Worm (Caenorhabditis elegans): ENCODE data around the gene C53A3.4.
"Not testable (repeated sequence)": the region's sequence is repeated elsewhere in the genome, so short reads cannot be mapped to it uniquely, and the experiment has no call there.

The C53A3.4 gene

ce11 chrV:5758780-5759179, at the start of gene C53A3.4:
Gene C53A3.4, minus strand, starts transcription at chrV:5758880.
- no peak for TF ChIP-seq unc-62 (GFP tag; optimal IDR thresholded peaks at IDR 0.05)

- TF ChIP-seq unc-62 (GFP tag; optimal IDR thresholded peaks at IDR 0.05), result no peak
These were observed 46.8 kb upstream of the C53A3.4 start, which contains the start of gene ZC250.5 for ce11 chrV:5805467-5805866. Gene ZC250.5, plus strand, starts transcription at chrV:5805767.

DNA sequence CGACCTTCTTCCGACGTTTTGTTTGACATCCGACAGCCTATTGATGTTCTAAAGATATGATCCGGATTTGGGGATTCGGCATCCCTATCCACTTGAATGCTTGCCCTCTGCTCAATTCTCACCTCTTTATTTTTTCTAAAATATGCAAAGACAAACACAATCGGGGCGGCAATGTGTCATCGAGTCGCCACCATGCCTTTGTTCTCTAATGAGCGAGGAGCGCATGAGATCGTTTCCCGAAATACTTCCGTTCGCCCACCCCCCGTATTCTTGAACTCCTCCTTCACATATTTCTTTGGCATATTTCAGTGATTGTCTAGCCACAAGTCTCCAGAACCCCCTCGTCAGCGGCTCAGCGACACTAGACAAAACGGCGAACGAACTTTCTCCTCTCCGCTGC, 40.7 kb upstream of the C53A3.4 start, which contains the start of gene cyn-17:
TSS of gene cyn-17 (plus strand) at position 301 of the 400 bp plus-strand sequence.
- no peak for TF ChIP-seq unc-62 (GFP tag; optimal IDR thresholded peaks at IDR 0.05)

- no peak for TF ChIP-seq unc-62 (GFP tag; optimal IDR thresholded peaks at IDR 0.05)
These were observed 39.5 kb upstream of the C53A3.4 start, which contains the start of gene nstp-3 for ce11 chrV:5798132-5798531. Gene nstp-3, minus strand, starts transcription at chrV:5798232.

ce11 chrV:5792031-5792430, 33.4 kb upstream of the C53A3.4 start, which contains the start of gene ZC250.2:
Gene ZC250.2, plus strand, starts transcription at chrV:5792331.
- TF ChIP-seq unc-62 (GFP tag; optimal IDR thresholded peaks at IDR 0.05), result no peak

ce11 chrV:5790497-5791280, 32.0 kb upstream of the C53A3.4 start, which contains the start of the genes nhr-142 and F44E7.9:
Gene nhr-142, minus strand, starts transcription at chrV:5790553.
Gene F44E7.9, plus strand, starts transcription at chrV:5791230.
- TF ChIP-seq unc-62 (GFP tag; optimal IDR thresholded peaks at IDR 0.05), result no peak

ce11 chrV:5788650-5789049, 30.0 kb upstream of the C53A3.4 start:
- no peak for TF ChIP-seq unc-62 (GFP tag; optimal IDR thresholded peaks at IDR 0.05)

DNA sequence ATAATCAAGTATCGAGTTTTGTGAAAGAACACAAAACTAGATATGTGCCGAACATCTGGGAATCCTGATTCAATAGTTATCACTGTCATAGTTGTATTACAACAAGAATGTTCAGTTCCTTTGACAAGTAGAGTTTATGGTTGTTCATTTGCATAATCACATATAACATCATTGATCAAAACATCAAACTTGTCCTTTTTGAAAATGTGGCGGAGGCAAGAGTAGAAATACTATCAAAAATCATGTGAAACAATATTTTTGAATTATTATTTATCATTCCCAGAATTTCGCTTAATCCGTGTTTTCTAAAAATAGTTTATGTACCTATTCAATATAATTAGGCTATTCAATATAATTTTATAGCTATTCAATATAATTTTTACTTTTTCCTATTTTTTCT, 26.7 kb upstream of the C53A3.4 start, which contains the start of gene F44E7.7:
TSS of gene F44E7.7 (minus strand) at position 101 of the 400 bp plus-strand sequence.
- no peak for TF ChIP-seq unc-62 (GFP tag; optimal IDR thresholded peaks at IDR 0.05)

- no peak for TF ChIP-seq unc-62 (GFP tag; optimal IDR thresholded peaks at IDR 0.05)
These were observed 24.0 kb upstream of the C53A3.4 start, which contains the start of gene fbxa-183 for ce11 chrV:5782687-5783086. Gene fbxa-183, minus strand, starts transcription at chrV:5782787.

DNA sequence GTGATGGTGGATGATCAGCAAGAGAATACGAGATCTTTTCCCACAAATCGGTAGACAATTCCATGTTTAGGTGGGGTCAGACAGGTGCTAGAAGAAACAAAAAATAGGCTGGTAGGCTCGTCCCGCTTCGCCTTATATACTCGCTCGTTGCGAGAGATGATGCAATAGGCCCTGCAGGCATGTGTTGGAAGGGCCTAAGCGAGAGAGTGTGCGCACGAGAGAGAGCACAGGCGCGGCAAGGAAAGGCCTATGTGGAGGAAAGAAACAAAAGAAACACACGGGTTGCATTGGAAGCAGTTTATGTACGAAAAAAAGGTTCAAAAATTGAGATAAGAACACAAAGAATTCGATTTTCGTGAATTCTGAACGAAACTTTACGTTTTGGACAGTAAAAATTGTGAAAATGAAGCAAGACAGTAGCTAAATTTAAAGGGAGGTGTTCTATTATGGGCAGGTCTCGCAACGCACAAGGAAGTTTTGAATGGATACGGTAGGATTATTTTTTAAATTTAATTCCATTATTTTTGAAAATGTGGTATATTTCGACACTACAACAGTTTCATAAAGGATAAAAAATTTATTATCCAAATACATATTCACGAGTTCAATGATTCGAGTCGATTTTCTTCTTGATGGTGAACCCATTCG, 22.2 kb upstream of the C53A3.4 start, which contains the start of gene F44E7.5:
TSS of gene F44E7.5 (minus strand) at position 210 of the 648 bp plus-strand sequence.
- no peak for TF ChIP-seq unc-62 (GFP tag; optimal IDR thresholded peaks at IDR 0.05)

DNA sequence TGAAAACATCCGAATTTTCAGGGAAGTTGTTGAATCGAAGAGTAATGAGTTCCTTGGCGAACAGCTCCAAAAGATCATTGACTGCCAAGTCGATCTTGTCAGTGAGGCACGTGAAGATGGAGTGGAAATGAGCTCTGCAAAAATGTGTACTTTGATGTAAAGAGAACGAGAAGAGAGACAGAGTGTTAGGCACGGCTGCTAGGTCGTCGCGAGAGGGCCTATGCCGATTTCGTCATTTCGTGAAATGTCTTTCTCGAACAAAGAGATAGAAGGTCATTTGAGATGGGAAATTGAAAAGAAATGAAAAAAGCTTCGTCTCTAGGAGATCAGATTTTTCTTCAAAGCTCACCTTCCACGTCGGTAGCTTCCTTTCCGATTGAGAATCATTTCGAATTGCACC, 21.3 kb upstream of the C53A3.4 start:
- TF ChIP-seq unc-62 (GFP tag; optimal IDR thresholded peaks at IDR 0.05), result no peak

DNA sequence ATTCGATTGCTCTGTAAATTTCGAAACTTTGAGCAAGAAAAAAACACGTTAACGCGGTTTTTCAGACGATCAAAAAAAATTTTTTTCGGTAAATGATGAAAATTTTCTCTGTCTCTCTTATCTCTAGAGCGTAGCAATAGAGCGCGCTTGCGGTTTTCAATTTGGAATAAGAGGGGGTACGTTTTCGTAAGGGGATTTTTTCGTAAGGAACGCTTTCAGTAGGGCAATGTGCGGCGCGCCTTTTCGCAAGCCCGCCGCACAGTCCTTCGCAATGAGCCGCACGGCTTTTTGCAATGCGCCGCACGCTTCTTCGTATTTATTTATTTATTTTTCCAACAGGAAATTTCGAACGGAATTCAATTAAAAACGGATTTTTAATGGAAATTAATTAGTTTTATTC, 18.3 kb upstream of the C53A3.4 start, which contains the start of gene F44E7.4:
TSS of gene F44E7.4 (minus strand) at position 13 of the 400 bp plus-strand sequence.
- not testable (repeated sequence) for TF ChIP-seq unc-62 (GFP tag; optimal IDR thresholded peaks at IDR 0.05)

DNA sequence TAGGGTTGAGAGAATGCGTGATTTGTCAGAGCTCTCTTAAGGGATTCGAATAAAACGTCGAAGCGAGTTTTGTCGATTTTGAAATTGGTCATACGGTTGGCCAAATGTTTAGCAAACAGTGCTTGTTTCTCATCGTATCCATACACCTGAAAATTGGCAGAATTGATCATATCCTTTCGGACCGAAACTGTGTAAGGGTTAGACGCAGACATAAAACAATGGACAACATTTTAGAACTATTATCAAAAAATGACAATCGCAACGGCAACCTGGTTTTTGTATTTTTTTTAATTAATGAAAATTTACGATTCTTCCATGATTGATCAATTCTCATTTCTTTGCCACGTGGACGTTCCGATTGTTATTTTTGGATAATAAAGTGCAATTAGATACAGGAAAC, 15.5 kb upstream of the C53A3.4 start:
- no peak for TF ChIP-seq unc-62 (GFP tag; optimal IDR thresholded peaks at IDR 0.05)

ce11 chrV:5772503-5772902, 13.8 kb upstream of the C53A3.4 start:
- TF ChIP-seq unc-62 (GFP tag; optimal IDR thresholded peaks at IDR 0.05), result no peak

ce11 chrV:5771627-5772026, 12.9 kb upstream of the C53A3.4 start, which contains the start of gene F44E7.3:
Gene F44E7.3, plus strand, starts transcription at chrV:5771945.
- no peak for TF ChIP-seq unc-62 (GFP tag; optimal IDR thresholded peaks at IDR 0.05)

ce11 chrV:5769999-5770398, 11.3 kb upstream of the C53A3.4 start:
- TF ChIP-seq unc-62 (GFP tag; optimal IDR thresholded peaks at IDR 0.05), result no peak
